Fruit fly (Drosophila melanogaster) whole organism, embryonic: ENCODE measurements around the gene Gr2a.

Source experiments
- ATbp ChIP-seq: fragments of 200-800 bp; sonication (Bioruptor generic); optimal IDR thresholded peaks from 2 replicates; lab custom pipeline; 2017; ENCODE audit warnings: missing biosample characterization, mild to moderate bottlenecking, missing genetic modification characterization, missing genetic modification reagents
- CG10267 ChIP-seq: fragments of 200-800 bp; sonication (Bioruptor generic); optimal IDR thresholded peaks from 2 replicates; lab custom pipeline; 2018; ENCODE audit warnings: missing biosample characterization, mild to moderate bottlenecking, missing genetic modification characterization, moderate library complexity
- CG10321 ChIP-seq: fragments of 200-800 bp; sonication (Bioruptor generic); IDR thresholded peaks from 2 replicates; pipeline ENCODE4 v1.3.6; 2022; ENCODE audit warnings: missing biosample characterization, missing genetic modification characterization
- CG10431 ChIP-seq: fragments of 200-800 bp; sonication (Bioruptor generic); optimal IDR thresholded peaks from 3 replicates; lab custom pipeline; 2018; ENCODE audit warnings: missing biosample characterization, mild to moderate bottlenecking, missing genetic modification characterization
- CG11695 ChIP-seq: fragments of 200-800 bp; sonication (Bioruptor generic); IDR thresholded peaks from 3 replicates; pipeline ENCODE4 v1.3.6; 2022; ENCODE audit warnings: missing biosample characterization, missing genetic modification characterization
- CG12104 ChIP-seq: fragments of 200-800 bp; sonication (Bioruptor generic); optimal IDR thresholded peaks from 3 replicates; lab custom pipeline; 2016; ENCODE audit warnings: missing biosample characterization, missing genetic modification characterization
- CG13123 ChIP-seq: fragments of 200-800 bp; sonication (Bioruptor generic); optimal IDR thresholded peaks from 2 replicates; lab custom pipeline; 2016; ENCODE audit warnings: missing biosample characterization, missing genetic modification characterization
- CG15696 ChIP-seq: fragments of 200-800 bp; sonication (Bioruptor generic); optimal IDR thresholded peaks from 2 replicates; lab custom pipeline; 2019; ENCODE audit warnings: missing biosample characterization, mild to moderate bottlenecking, missing genetic modification characterization, moderate library complexity
- CG1647 ChIP-seq: fragments of 200-800 bp; sonication (Bioruptor generic); optimal IDR thresholded peaks from 3 replicates; lab custom pipeline; 2016; ENCODE audit warnings: missing biosample characterization, missing genetic modification characterization
- CG17328 ChIP-seq: fragments of 200-800 bp; sonication (Bioruptor generic); IDR thresholded peaks from 2 replicates; pipeline ENCODE4 v1.3.6; 2022; ENCODE audit warnings: missing biosample characterization, missing genetic modification characterization
- CG2202 ChIP-seq: fragments of 200-800 bp; sonication (Bioruptor generic); optimal IDR thresholded peaks from 2 replicates; lab custom pipeline; 2018; ENCODE audit warnings: missing biosample characterization, mild to moderate bottlenecking, missing genetic modification characterization
- CG2889 ChIP-seq: fragments of 200-800 bp; sonication (Bioruptor generic); IDR thresholded peaks from 3 replicates; pipeline ENCODE4 v1.3.6; 2022; ENCODE audit warnings: missing biosample characterization, missing genetic modification characterization
- CG31365 ChIP-seq: fragments of 200-800 bp; sonication (Bioruptor generic); optimal IDR thresholded peaks from 2 replicates; lab custom pipeline; 2018; ENCODE audit warnings: missing biosample characterization, mild to moderate bottlenecking, missing genetic modification characterization
- CG42726 ChIP-seq: fragments of 200-800 bp; sonication (Bioruptor generic); IDR thresholded peaks from 2 replicates; pipeline ENCODE4 v1.3.6; 2022; ENCODE audit warnings: missing biosample characterization, missing genetic modification characterization; ENCODE audit not compliant: partially characterized antibody
- CG4282 ChIP-seq: fragments of 200-800 bp; sonication (Bioruptor generic); optimal IDR thresholded peaks from 2 replicates; lab custom pipeline; 2016; ENCODE audit warnings: missing biosample characterization, missing genetic modification characterization
- CG6654 ChIP-seq: fragments of 200-800 bp; sonication (Bioruptor generic); optimal IDR thresholded peaks from 2 replicates; lab custom pipeline; 2017; ENCODE audit warnings: missing biosample characterization, mild to moderate bottlenecking, missing genetic modification characterization
- CG6854 ChIP-seq: fragments of 200-800 bp; sonication (Bioruptor generic); optimal IDR thresholded peaks from 3 replicates; lab custom pipeline; 2017; ENCODE audit warnings: missing biosample characterization, mild to moderate bottlenecking, missing genetic modification characterization
- CG7745 ChIP-seq: fragments of 200-800 bp; sonication (Bioruptor generic); optimal IDR thresholded peaks from 2 replicates; lab custom pipeline; 2018; ENCODE audit warnings: missing biosample characterization, mild to moderate bottlenecking, missing genetic modification characterization, moderate library complexity
- CG8290 ChIP-seq, 3 experiments: fragments of 200-800 bp; sonication (Bioruptor generic); optimal IDR thresholded peaks; 2 replicates each; lab custom pipeline; 2016 to 2019; ENCODE audit warnings: missing biosample characterization in 3 of 3, missing genetic modification characterization in 3 of 3, mild to moderate bottlenecking in 2 of 3, moderate library complexity in 1 of 3
- CG8388 ChIP-seq: fragments of 200-800 bp; sonication (Bioruptor generic); optimal IDR thresholded peaks from 2 replicates; lab custom pipeline; 2019; ENCODE audit warnings: missing biosample characterization, mild to moderate bottlenecking, missing genetic modification characterization, moderate library complexity
- CG8765 ChIP-seq: fragments of 200-800 bp; sonication (Bioruptor generic); IDR thresholded peaks from 2 replicates; pipeline ENCODE4 v1.3.6; 2022; ENCODE audit warnings: missing biosample characterization, missing genetic modification characterization
- CHES-1-like ChIP-seq: fragments of 200-800 bp; sonication (Bioruptor generic); optimal IDR thresholded peaks from 2 replicates; lab custom pipeline; 2016; ENCODE audit warnings: missing biosample characterization, missing genetic modification characterization
- Camta ChIP-seq: fragments of 200-800 bp; sonication (Bioruptor generic); optimal IDR thresholded peaks from 2 replicates; lab custom pipeline; 2016; ENCODE audit warnings: missing biosample characterization, missing genetic modification characterization
- CoRest ChIP-seq: fragments of 200-800 bp; sonication (Bioruptor generic); optimal IDR thresholded peaks from 3 replicates; lab custom pipeline; 2018; ENCODE audit warnings: missing biosample characterization, mild to moderate bottlenecking, missing genetic modification characterization, moderate library complexity
- Dbx ChIP-seq: fragments of 200-800 bp; sonication (Bioruptor generic); IDR thresholded peaks from 3 replicates; pipeline ENCODE4 v1.3.6; 2022; ENCODE audit warnings: missing biosample characterization, missing genetic modification characterization
- Elba2 ChIP-seq: fragments of 200-800 bp; sonication (Bioruptor generic); optimal IDR thresholded peaks from 3 replicates; lab custom pipeline; 2016; ENCODE audit warnings: missing biosample characterization, missing genetic modification characterization
- Hand ChIP-seq: fragments of 200-800 bp; sonication (Bioruptor generic); optimal IDR thresholded peaks from 2 replicates; lab custom pipeline; 2017; ENCODE audit warnings: mild to moderate bottlenecking, missing biosample characterization, missing genetic modification reagents, missing genetic modification characterization
- Med ChIP-seq: fragments of 200-800 bp; sonication (Bioruptor generic); peaks from one replicate; lab custom pipeline; 2016; ENCODE audit warnings: missing biosample characterization, missing genetic modification characterization, mild to moderate bottlenecking, inconsistent platforms, moderate library complexity
- PHDP ChIP-seq: fragments of 200-800 bp; sonication (Bioruptor generic); optimal IDR thresholded peaks from 3 replicates; lab custom pipeline; 2018; ENCODE audit warnings: missing biosample characterization, mild to moderate bottlenecking, missing genetic modification characterization, moderate library complexity
- Side ChIP-seq: fragments of 200-800 bp; sonication (Bioruptor generic); optimal IDR thresholded peaks from 2 replicates; lab custom pipeline; 2016; ENCODE audit warnings: missing biosample characterization, missing genetic modification characterization
- Sin3A ChIP-seq: fragments of >200 bp; optimal IDR thresholded peaks from 2 replicates; lab custom pipeline; 2018
- Sry-β ChIP-seq: fragments of 200-800 bp; sonication (Bioruptor generic); optimal IDR thresholded peaks from 2 replicates; lab custom pipeline; 2018; ENCODE audit warnings: missing biosample characterization, mild to moderate bottlenecking, missing genetic modification characterization, moderate library complexity
- Stat92E ChIP-seq, 3 experiments: fragments of >200 bp in 2 of 3; fragments of 200-800 bp in 1 of 3; sonication (Bioruptor generic) in 1 of 3; optimal IDR thresholded peaks; 2 replicates each; lab custom pipeline; 2017 to 2019; ENCODE audit warnings: missing biosample characterization in 3 of 3, missing genetic modification characterization in 3 of 3, mild to moderate bottlenecking in 1 of 3, moderate library complexity in 1 of 3
- ase ChIP-seq: fragments of 200-800 bp; sonication (Bioruptor generic); IDR thresholded peaks from 3 replicates; pipeline ENCODE4 v1.3.6; 2022; ENCODE audit warnings: missing biosample characterization, missing genetic modification characterization
- da ChIP-seq: fragments of 200-800 bp; sonication (Bioruptor generic); optimal IDR thresholded peaks from 2 replicates; lab custom pipeline; 2016; ENCODE audit warnings: missing biosample characterization, missing genetic modification characterization
- dysf ChIP-seq: fragments of 200-800 bp; sonication (Bioruptor generic); IDR thresholded peaks from 3 replicates; pipeline ENCODE4 v1.3.6; 2022; ENCODE audit warnings: missing biosample characterization, missing genetic modification characterization
- ftz-f1 ChIP-seq: fragments of 200-800 bp; sonication (Bioruptor generic); optimal IDR thresholded peaks from 2 replicates; lab custom pipeline; 2016; ENCODE audit warnings: missing biosample characterization, missing genetic modification characterization
- fu2 ChIP-seq: fragments of 200-800 bp; sonication (Bioruptor generic); optimal IDR thresholded peaks from 2 replicates; lab custom pipeline; 2016; ENCODE audit warnings: missing biosample characterization, missing genetic modification characterization
- gsb-n ChIP-seq: fragments of 200-800 bp; sonication (Bioruptor generic); optimal IDR thresholded peaks from 3 replicates; lab custom pipeline; 2018; ENCODE audit warnings: missing biosample characterization, mild to moderate bottlenecking, missing genetic modification characterization
- hbn ChIP-seq: fragments of 200-800 bp; sonication (Bioruptor generic); IDR thresholded peaks from 2 replicates; pipeline ENCODE4 v1.3.6; 2022; ENCODE audit warnings: missing biosample characterization, missing genetic modification characterization; ENCODE audit not compliant: partially characterized antibody
- lab ChIP-seq: fragments of 200-800 bp; sonication (Bioruptor generic); optimal IDR thresholded peaks from 3 replicates; lab custom pipeline; 2017; ENCODE audit warnings: missing biosample characterization, missing genetic modification characterization, mild to moderate bottlenecking, moderate library complexity, missing genetic modification reagents
- lola ChIP-seq, 3 experiments: fragments of >200 bp in 2 of 3; fragments of 200-800 bp in 1 of 3; sonication (Bioruptor generic) in 1 of 3; optimal IDR thresholded peaks; 2 replicates each; lab custom pipeline; 2017 to 2019; ENCODE audit warnings: missing biosample characterization in 3 of 3, missing genetic modification characterization in 3 of 3, mild to moderate bottlenecking in 1 of 3, moderate library complexity in 1 of 3
- otp ChIP-seq: fragments of 200-800 bp; sonication (Bioruptor generic); IDR thresholded peaks from 3 replicates; pipeline ENCODE4, ENCODE4 v1.3.6; 2022; ENCODE audit warnings: missing biosample characterization, missing genetic modification characterization
- pan ChIP-seq, 4 experiments: fragments of >200 bp in 3 of 4; fragments of 200-800 bp in 1 of 4; sonication (Bioruptor generic) in 1 of 4; optimal IDR thresholded peaks in 3 of 4; IDR thresholded peaks in 1 of 4; 2 replicates each; pipeline versions ENCODE4 v1.3.6 to Lab custom; 2017 to 2022; ENCODE audit warnings: missing biosample characterization in 2 of 4, missing genetic modification characterization in 2 of 4, mixed read lengths in 1 of 4
- slbo ChIP-seq: fragments of 200-800 bp; sonication (Bioruptor generic); IDR thresholded peaks from 2 replicates; pipeline ENCODE4 v1.3.6; 2022; ENCODE audit warnings: missing biosample characterization, missing genetic modification characterization
- tx ChIP-seq: fragments of 200-800 bp; sonication (Bioruptor generic); optimal IDR thresholded peaks from 2 replicates; lab custom pipeline; 2016; ENCODE audit warnings: missing biosample characterization, missing genetic modification characterization
- zen2 ChIP-seq: fragments of 200-800 bp; sonication (Bioruptor generic); IDR thresholded peaks from 3 replicates; pipeline ENCODE4 v1.3.6; 2022; ENCODE audit warnings: missing biosample characterization, missing genetic modification characterization; ENCODE audit not compliant: partially characterized antibody

The Gr2a gene

dm6 chrX:1482840-1483518, 30.7 kb downstream of the Gr2a start, which contains the start of the genes sta and inc (continued):
- TF ChIP-seq CG8765 (no peak), PHDP (tag; lab: Kevin White, UChicago) (peak; percentile 79), CG11695 (GFP tag; lab: Robert Waterston, UW) (no peak; the same call in 2 of the 3 replicates), Hand (GFP tag; lab: Kevin White, UChicago) (peak; percentile 80), CG6854 (GFP tag; lab: Kevin White, UChicago) (peak; percentile 75), CG31365 (tag; lab: Kevin White, UChicago) (peak; percentile 73), CG1647 (GFP tag; lab: Kevin White, UChicago) (peak; percentile 35), da (GFP tag; lab: Kevin White, UChicago) (no peak), CG8388 (GFP tag; lab: Kevin White, UChicago) (peak; percentile 55), ATbp (GFP tag; lab: Kevin White, UChicago) (peak; percentile 71), Camta (GFP tag; lab: Kevin White, UChicago) (peak; percentile 28), CG17328 (GFP tag; lab: Robert Waterston, UW) (peak; percentile 51; the same call in 1 of the 2 replicates), ase (GFP tag; lab: Robert Waterston, UW) (no peak), zen2 (GFP tag; lab: Robert Waterston, UW) (peak; percentile 66; the same call in 2 of the 3 replicates), hbn (peak; percentile 57), CG4282 (no peak), Stat92E (GFP tag; optimal IDR thresholded peaks at IDR 0.05; lab: Kevin White, UChicago) (peak in 1 of 3 experiments; percentile 82), CG12104 (GFP tag; lab: Kevin White, UChicago) (peak; percentile 61), ftz-f1 (GFP tag; lab: Kevin White, UChicago) (no peak), CHES-1-like (GFP tag; lab: Kevin White, UChicago) (peak; percentile 84), Dbx (GFP tag; lab: Robert Waterston, UW) (peak; percentile 80), CG10267 (tag; lab: Kevin White, UChicago) (peak; percentile 94), pan (optimal IDR thresholded peaks at IDR 0.05; lab: Kevin White, UChicago) (no peak), pan (GFP tag; optimal IDR thresholded peaks at IDR 0.05 in 1 of 2, IDR thresholded peaks at IDR 0.05 in 1 of 2) (peak in 1 of 2 experiments; percentile 42), slbo (GFP tag; lab: Robert Waterston, UW) (peak; percentile 47; the same call in 1 of the 2 replicates), lab (GFP tag; lab: Kevin White, UChicago) (peak; percentile 92), CG2889 (GFP tag; lab: Robert Waterston, UW) (no peak), CG6654 (peak; percentile 12), Sin3A (peak; percentile 39), CG13123 (GFP tag; lab: Kevin White, UChicago) (no peak), Sry-β (GFP tag; lab: Kevin White, UChicago) (peak; percentile 11), Elba2 (GFP tag; lab: Kevin White, UChicago) (no peak), CG8290 (GFP tag; optimal IDR thresholded peaks at IDR 0.05; lab: Kevin White, UChicago) (peak; percentile 34), CG8290 (tag; optimal IDR thresholded peaks at IDR 0.05; lab: Kevin White, UChicago) (peak in 1 of 2 experiments; percentile 91), fu2 (GFP tag; lab: Kevin White, UChicago) (peak; percentile 40), CG10431 (GFP tag; lab: Kevin White, UChicago) (peak; percentile 91), lola (GFP tag; optimal IDR thresholded peaks at IDR 0.05; lab: Kevin White, UChicago) (no peak), CG42726 (GFP tag; lab: Robert Waterston, UW) (peak; percentile 74), tx (GFP tag; lab: Kevin White, UChicago) (peak; percentile 26), dysf (GFP tag; lab: Robert Waterston, UW) (peak; percentile 50; the same call in 1 of the 3 replicates), gsb-n (tag; lab: Kevin White, UChicago) (peak; percentile 69), CG7745 (tag; lab: Kevin White, UChicago) (peak; percentile 26), CoRest (tag; lab: Kevin White, UChicago) (peak; percentile 44), otp (peak; percentile 40; the same call in 1 of the 3 replicates), CG2202 (peak; percentile 66), Med (GFP tag; lab: Kevin White, UChicago) (peak; percentile 97), Side (GFP tag; lab: Kevin White, UChicago) (peak; percentile 84), CG15696 (tag; lab: Kevin White, UChicago) (no peak), CG10321 (GFP tag; lab: Robert Waterston, UW) (peak; percentile 40; the same call in 1 of the 2 replicates)
